Worm (Caenorhabditis elegans) whole organism, late embryonic: Measurements from ENCODE around the gene sru-7.

Experiments
- C08G9.2 ChIP-seq: sonication (generic microtip); optimal IDR thresholded peaks from 2 replicates; lab custom pipeline; 2016; ENCODE audit warnings: mild to moderate bottlenecking, missing genetic modification characterization, moderate library complexity, missing compliant biosample characterization
- C38D4.7 ChIP-seq: fragments of 200-800 bp; sonication (Bioruptor generic); optimal IDR thresholded peaks from 2 replicates; lab custom pipeline; 2018; ENCODE audit warnings: mild to moderate bottlenecking, missing genetic modification characterization, moderate library complexity, missing compliant biosample characterization
- K09A11.1 ChIP-seq: sonication (generic microtip); optimal IDR thresholded peaks from 2 replicates; lab custom pipeline; 2017; ENCODE audit warnings: antibody characterized with exemption, mild to moderate bottlenecking, missing genetic modification characterization, missing compliant biosample characterization; ENCODE audit not compliant: insufficient read depth
- Y22D7AL.16 ChIP-seq: sonication (generic microtip); optimal IDR thresholded peaks from 2 replicates; lab custom pipeline; 2016; ENCODE audit warnings: missing genetic modification characterization, missing compliant biosample characterization
- ahr-1 ChIP-seq: sonication (generic microtip); optimal IDR thresholded peaks from 2 replicates; lab custom pipeline; 2016; ENCODE audit warnings: missing genetic modification characterization, missing compliant biosample characterization
- ceh-14 ChIP-seq: sonication (generic microtip); optimal IDR thresholded peaks from 2 replicates; lab custom pipeline; 2016; ENCODE audit warnings: missing genotype, missing genetic modification characterization, missing compliant biosample characterization
- ceh-18 ChIP-seq: sonication (generic microtip); optimal IDR thresholded peaks from 2 replicates; lab custom pipeline; 2016; ENCODE audit warnings: missing genetic modification characterization, missing compliant biosample characterization
- ceh-24 ChIP-seq: sonication (generic microtip); optimal IDR thresholded peaks from 2 replicates; lab custom pipeline; 2016; ENCODE audit warnings: mild to moderate bottlenecking, missing genetic modification characterization, missing compliant biosample characterization
- ceh-34 ChIP-seq: sonication (generic microtip); optimal IDR thresholded peaks from 2 replicates; lab custom pipeline; 2016; ENCODE audit warnings: mild to moderate bottlenecking, missing genetic modification characterization, missing compliant biosample characterization
- ceh-45 ChIP-seq: fragments of 200-800 bp; sonication (Bioruptor generic); IDR thresholded peaks from 2 replicates; pipeline ENCODE4 v1.3.6; 2022; ENCODE audit warnings: missing genetic modification reagents, missing genetic modification characterization, missing compliant biosample characterization
- ceh-6 ChIP-seq: fragments of 200-800 bp; sonication (Bioruptor generic); optimal IDR thresholded peaks from 2 replicates; lab custom pipeline; 2018; ENCODE audit warnings: mild to moderate bottlenecking, missing genetic modification characterization, missing compliant biosample characterization
- che-1 ChIP-seq: sonication (generic microtip); optimal IDR thresholded peaks from 2 replicates; lab custom pipeline; 2016; ENCODE audit warnings: mild to moderate bottlenecking, missing genetic modification characterization, missing compliant biosample characterization
- elt-2 ChIP-seq: sonication (generic microtip); optimal IDR thresholded peaks from 2 replicates; lab custom pipeline; 2016; ENCODE audit warnings: missing genetic modification reagents, missing genetic modification characterization, missing compliant biosample characterization
- fkh-6 ChIP-seq: sonication (generic microtip); optimal IDR thresholded peaks from 2 replicates; lab custom pipeline; 2016; ENCODE audit warnings: missing genetic modification characterization, missing compliant biosample characterization
- gmeb-2 ChIP-seq: sonication (generic microtip); optimal IDR thresholded peaks from 2 replicates; lab custom pipeline; 2016; ENCODE audit warnings: missing genetic modification characterization, inconsistent platforms, missing compliant biosample characterization
- hlh-15 ChIP-seq: sonication (generic microtip); optimal IDR thresholded peaks from 2 replicates; lab custom pipeline; 2016; ENCODE audit warnings: missing genetic modification characterization, missing compliant biosample characterization
- hlh-30 ChIP-seq: sonication (generic microtip); optimal IDR thresholded peaks from 2 replicates; lab custom pipeline; 2017; ENCODE audit warnings: antibody characterized with exemption, missing genetic modification characterization, missing compliant biosample characterization; ENCODE audit not compliant: insufficient read depth
- hlh-6 ChIP-seq: sonication (generic microtip); optimal IDR thresholded peaks from 2 replicates; lab custom pipeline; 2016; ENCODE audit warnings: missing genotype, missing genetic modification characterization, missing compliant biosample characterization
- hlh-8 ChIP-seq: sonication (generic microtip); optimal IDR thresholded peaks from 2 replicates; lab custom pipeline; 2016; ENCODE audit warnings: missing genotype, missing genetic modification characterization, missing compliant biosample characterization
- lim-6 ChIP-seq: sonication (generic microtip); optimal IDR thresholded peaks from 2 replicates; lab custom pipeline; 2016; ENCODE audit warnings: missing genetic modification characterization, missing compliant biosample characterization
- lin-11 ChIP-seq: fragments of 200-800 bp; sonication (Bioruptor generic); optimal IDR thresholded peaks from 2 replicates; lab custom pipeline; 2018; ENCODE audit warnings: mild to moderate bottlenecking, missing genetic modification characterization, missing compliant biosample characterization
- nfya-1 ChIP-seq: sonication (generic microtip); optimal IDR thresholded peaks from 2 replicates; lab custom pipeline; 2017; ENCODE audit warnings: missing genetic modification characterization, mild to moderate bottlenecking, missing compliant biosample characterization, antibody characterized with exemption, moderate library complexity
- nhr-11 ChIP-seq: fragments of 150-350 bp; optimal IDR thresholded peaks from 2 replicates; lab custom pipeline; 2014; ENCODE audit warnings: missing biosample characterization, missing genetic modification characterization
- nhr-232 ChIP-seq: sonication (generic microtip); optimal IDR thresholded peaks from 2 replicates; lab custom pipeline; 2016; ENCODE audit warnings: missing genetic modification characterization, missing compliant biosample characterization
- npax-4 ChIP-seq: sonication (generic microtip); optimal IDR thresholded peaks from 2 replicates; lab custom pipeline; 2016; ENCODE audit warnings: missing genetic modification characterization, missing compliant biosample characterization
- pag-3 ChIP-seq: sonication (generic microtip); optimal IDR thresholded peaks from 2 replicates; lab custom pipeline; 2016; ENCODE audit warnings: missing compliant biosample characterization, missing genetic modification characterization, borderline replicate concordance
- pax-1 ChIP-seq: fragments of 150-350 bp; optimal IDR thresholded peaks from 2 replicates; lab custom pipeline; 2014; ENCODE audit warnings: missing biosample characterization, missing genetic modification characterization
- pqm-1 ChIP-seq: sonication (generic microtip); optimal IDR thresholded peaks from 2 replicates; lab custom pipeline; 2016; ENCODE audit warnings: missing genetic modification characterization, missing compliant biosample characterization
- ref-2 ChIP-seq: sonication (generic microtip); optimal IDR thresholded peaks from 2 replicates; lab custom pipeline; 2016; ENCODE audit warnings: missing genetic modification characterization, missing compliant biosample characterization
- rnt-1 ChIP-seq: sonication (generic microtip); optimal IDR thresholded peaks from 2 replicates; lab custom pipeline; 2016; ENCODE audit warnings: missing genetic modification characterization, missing compliant biosample characterization
- sox-2 ChIP-seq: fragments of 200-800 bp; sonication (Bioruptor generic); IDR thresholded peaks from 2 replicates; pipeline ENCODE4 v1.3.6; 2022; ENCODE audit warnings: missing genetic modification reagents, missing genetic modification characterization, missing compliant biosample characterization
- tbx-2 ChIP-seq: sonication (generic microtip); optimal IDR thresholded peaks from 2 replicates; lab custom pipeline; 2016; ENCODE audit warnings: missing genetic modification characterization, missing compliant biosample characterization
- tbx-7 ChIP-seq: sonication (generic microtip); optimal IDR thresholded peaks from 2 replicates; lab custom pipeline; 2016; ENCODE audit warnings: missing genotype, missing genetic modification characterization, missing compliant biosample characterization
- unc-3 ChIP-seq, 2 experiments: fragments of 200-800 bp in 1 of 2; sonication (Bioruptor generic) in 1 of 2; sonication (generic microtip) in 1 of 2; conservative IDR thresholded peaks in 1 of 2; optimal IDR thresholded peaks in 1 of 2; 2 replicates each; pipeline versions ENCODE4 v1.3.6 to Lab custom; 2016 to 2022; ENCODE audit warnings: missing compliant biosample characterization in 2 of 2, missing genetic modification characterization in 2 of 2, missing genetic modification reagents in 1 of 2
- unc-42 ChIP-seq: sonication (generic microtip); optimal IDR thresholded peaks from 2 replicates; lab custom pipeline; 2016; ENCODE audit warnings: missing genotype, missing genetic modification characterization, missing compliant biosample characterization
- unc-55 ChIP-seq: sonication (generic microtip); optimal IDR thresholded peaks from 2 replicates; lab custom pipeline; 2017; ENCODE audit warnings: missing biosample characterization, missing genetic modification reagents, missing genetic modification characterization
- unc-86 ChIP-seq: sonication (generic microtip); optimal IDR thresholded peaks from 2 replicates; lab custom pipeline; 2016; ENCODE audit warnings: missing genetic modification characterization, missing compliant biosample characterization
- ztf-16 ChIP-seq: sonication (generic microtip); optimal IDR thresholded peaks from 2 replicates; lab custom pipeline; 2017; ENCODE audit warnings: missing genetic modification characterization, missing compliant biosample characterization

Gene sru-7

ce11 chrIV:8519949-8520348 is 27.6 kb downstream of the sru-7 start:
- TF ChIP-seq tbx-7 (tag; lab: Kevin White, UChicago): no peak
- TF ChIP-seq pax-1 (tag; lab: Kevin White, UChicago): no peak
- TF ChIP-seq pqm-1 (tag; lab: Kevin White, UChicago): no peak
- TF ChIP-seq ceh-45: no peak
- no peak for TF ChIP-seq unc-86 (tag; lab: Kevin White, UChicago)
- no peak for TF ChIP-seq hlh-8
- TF ChIP-seq pag-3: no peak
- TF ChIP-seq ceh-34 (tag; lab: Kevin White, UChicago): no peak

ce11 chrIV:8520594-8520993 is 28.3 kb downstream of the sru-7 start, which contains the start of gene pkg-2:
Gene pkg-2 (plus strand): TSS chrIV:8520894.
- TF ChIP-seq ceh-14 (no peak), K09A11.1 (tag; lab: Kevin White, UChicago) (no peak), rnt-1 (tag; lab: Kevin White, UChicago) (no peak), ref-2 (tag; lab: Kevin White, UChicago) (no peak), unc-42 (tag; lab: Kevin White, UChicago) (no peak), lim-6 (tag; lab: Kevin White, UChicago) (no peak), C08G9.2 (no peak), ahr-1 (no peak), C38D4.7 (GFP tag; lab: Kevin White, UChicago) (no peak), tbx-2 (tag; lab: Kevin White, UChicago) (no peak), tbx-7 (tag; lab: Kevin White, UChicago) (no peak), gmeb-2 (tag; lab: Kevin White, UChicago) (no peak), hlh-6 (no peak)

- TF ChIP-seq hlh-15 (tag; lab: Kevin White, UChicago): no peak
- TF ChIP-seq ztf-16: no peak
- no peak for TF ChIP-seq hlh-6
- TF ChIP-seq fkh-6 (tag; lab: Kevin White, UChicago): no peak
- no peak for TF ChIP-seq nhr-232
- TF ChIP-seq nhr-11 (tag; lab: Kevin White, UChicago): no peak
- TF ChIP-seq npax-4 (tag; lab: Kevin White, UChicago): no peak
- no peak for TF ChIP-seq ceh-45
- no peak for TF ChIP-seq C08G9.2
- no peak for TF ChIP-seq nfya-1 (tag; lab: Kevin White, UChicago)
- no peak for TF ChIP-seq Y22D7AL.16
- no peak for TF ChIP-seq pqm-1 (tag; lab: Kevin White, UChicago)
- no peak for TF ChIP-seq unc-3 (GFP tag; conservative IDR thresholded peaks at IDR 0.05; lab: Robert Waterston, UW)
- TF ChIP-seq unc-3 (tag; optimal IDR thresholded peaks at IDR 0.05; lab: Kevin White, UChicago): no peak
These were observed 31.6 kb downstream of the sru-7 start for ce11 chrIV:8523981-8524380.

ce11 chrIV:8526050-8526449 is 33.7 kb downstream of the sru-7 start:
- TF ChIP-seq che-1 (no peak), lin-11 (no peak), fkh-6 (tag; lab: Kevin White, UChicago) (no peak), ceh-18 (tag; lab: Kevin White, UChicago) (peak; percentile 73), nhr-11 (tag; lab: Kevin White, UChicago) (no peak), ceh-6 (GFP tag; lab: Kevin White, UChicago) (no peak), ceh-24 (no peak), K09A11.1 (tag; lab: Kevin White, UChicago) (no peak), elt-2 (tag; lab: Kevin White, UChicago) (no peak), sox-2 (GFP tag; lab: Robert Waterston, UW) (no peak), hlh-30 (tag; lab: Kevin White, UChicago) (no peak), unc-55 (GFP tag; lab: Kevin White, UChicago) (peak; percentile 73)
